Worm (Caenorhabditis elegans) whole organism, mixed stage, embryonic: ENCODE measurements around the gene K10D11.6.

Source experiments
- M03D4.4 ChIP-seq: sonication (generic microtip); optimal IDR thresholded peaks from 2 replicates; lab custom pipeline; 2017; ENCODE audit warnings: mild to moderate bottlenecking, missing genetic modification characterization, missing compliant biosample characterization
- bed-3 ChIP-seq: fragments of 200-800 bp; sonication (Bioruptor generic); optimal IDR thresholded peaks from 3 replicates; lab custom pipeline; 2018; ENCODE audit warnings: mild to moderate bottlenecking, missing genetic modification characterization, moderate library complexity, missing compliant biosample characterization
- blmp-1 ChIP-seq: fragments of 150-350 bp; optimal IDR thresholded peaks from 2 replicates; lab custom pipeline; 2014; ENCODE audit warnings: missing biosample characterization, missing genetic modification characterization
- ceh-39 ChIP-seq: fragments of 150-350 bp; optimal IDR thresholded peaks from 2 replicates; lab custom pipeline; 2014; ENCODE audit warnings: missing biosample characterization, missing genetic modification characterization
- ceh-43 ChIP-seq: fragments of 200-800 bp; sonication (Bioruptor generic); optimal IDR thresholded peaks from 2 replicates; lab custom pipeline; 2018; ENCODE audit warnings: mild to moderate bottlenecking, missing genetic modification characterization, moderate library complexity, missing compliant biosample characterization
- ceh-83 ChIP-seq: fragments of 200-800 bp; sonication (Bioruptor generic); optimal IDR thresholded peaks from 2 replicates; lab custom pipeline; 2018; ENCODE audit warnings: mild to moderate bottlenecking, missing genetic modification characterization, missing compliant biosample characterization
- ces-1 ChIP-seq: fragments of 150-350 bp; optimal IDR thresholded peaks from 2 replicates; lab custom pipeline; 2014; ENCODE audit warnings: missing biosample characterization, missing genetic modification reagents, missing genetic modification characterization
- cnd-1 ChIP-seq: fragments of 200-800 bp; sonication (Bioruptor generic); optimal IDR thresholded peaks from 2 replicates; lab custom pipeline; 2018; ENCODE audit warnings: mild to moderate bottlenecking, missing genetic modification characterization, missing compliant biosample characterization
- elt-1 ChIP-seq: sonication (generic microtip); optimal IDR thresholded peaks from 2 replicates; lab custom pipeline; 2017; ENCODE audit warnings: missing genetic modification characterization, mild to moderate bottlenecking, missing compliant biosample characterization, antibody characterized with exemption, moderate library complexity, borderline replicate concordance; ENCODE audit not compliant: insufficient read depth
- elt-3 ChIP-seq: fragments of 150-350 bp; optimal IDR thresholded peaks from 2 replicates; lab custom pipeline; 2014; ENCODE audit warnings: missing biosample characterization, missing genetic modification characterization
- flh-1 ChIP-seq: fragments of 200-800 bp; sonication (Bioruptor generic); optimal IDR thresholded peaks from 2 replicates; lab custom pipeline; 2018; ENCODE audit warnings: mild to moderate bottlenecking, missing genetic modification characterization, moderate library complexity, missing compliant biosample characterization
- hlh-1 ChIP-seq: fragments of 150-350 bp; optimal IDR thresholded peaks from 2 replicates; lab custom pipeline; 2014; ENCODE audit warnings: missing biosample characterization, missing genetic modification reagents, missing genetic modification characterization
- lin-13 ChIP-seq: fragments of 150-350 bp; optimal IDR thresholded peaks from 2 replicates; lab custom pipeline; 2014; ENCODE audit warnings: missing biosample characterization, missing genetic modification characterization
- lin-32 ChIP-seq: fragments of 200-800 bp; sonication (Bioruptor generic); optimal IDR thresholded peaks from 2 replicates; lab custom pipeline; 2018; ENCODE audit warnings: mild to moderate bottlenecking, missing genetic modification characterization, missing compliant biosample characterization
- mab-5 ChIP-seq: fragments of 150-350 bp; optimal IDR thresholded peaks from 2 replicates; lab custom pipeline; 2014; ENCODE audit warnings: missing biosample characterization, missing genetic modification characterization
- mls-2 ChIP-seq: sonication (generic microtip); optimal IDR thresholded peaks from 2 replicates; lab custom pipeline; 2016; ENCODE audit warnings: mild to moderate bottlenecking, missing genetic modification characterization, moderate library complexity, missing compliant biosample characterization
- nhr-12 ChIP-seq: fragments of 150-350 bp; optimal IDR thresholded peaks from 2 replicates; lab custom pipeline; 2014; ENCODE audit warnings: missing biosample characterization, missing genetic modification characterization
- nhr-2 ChIP-seq: fragments of 150-350 bp; optimal IDR thresholded peaks from 2 replicates; lab custom pipeline; 2014; ENCODE audit warnings: missing biosample characterization, missing genetic modification characterization
- nhr-237 ChIP-seq: fragments of 150-350 bp; optimal IDR thresholded peaks from 2 replicates; lab custom pipeline; 2014; ENCODE audit warnings: missing biosample characterization, missing genetic modification characterization
- nhr-28 ChIP-seq: fragments of 150-350 bp; optimal IDR thresholded peaks from 2 replicates; lab custom pipeline; 2014; ENCODE audit warnings: missing biosample characterization, missing genetic modification characterization
- nhr-76 ChIP-seq: sonication (generic microtip); optimal IDR thresholded peaks from 2 replicates; lab custom pipeline; 2017; ENCODE audit warnings: missing biosample characterization, missing genetic modification characterization
- pha-4 ChIP-seq: fragments of 150-350 bp; optimal IDR thresholded peaks from 2 replicates; lab custom pipeline; 2018; ENCODE audit warnings: missing biosample characterization, missing genetic modification reagents, missing genetic modification characterization
- sem-2 ChIP-seq: fragments of 200-800 bp; sonication (Bioruptor generic); optimal IDR thresholded peaks from 2 replicates; lab custom pipeline; 2018; ENCODE audit warnings: mild to moderate bottlenecking, missing genetic modification characterization, missing compliant biosample characterization
- snpc-4 ChIP-seq: fragments of 150-350 bp; optimal IDR thresholded peaks from 2 replicates; lab custom pipeline; 2014; ENCODE audit warnings: missing biosample characterization, missing genetic modification characterization
- sptf-1 ChIP-seq: sonication (generic microtip); optimal IDR thresholded peaks from 2 replicates; lab custom pipeline; 2017; ENCODE audit warnings: mild to moderate bottlenecking, missing genetic modification characterization, moderate library complexity, missing compliant biosample characterization
- tbx-8 ChIP-seq: fragments of 200-800 bp; sonication (Bioruptor generic); optimal IDR thresholded peaks from 2 replicates; lab custom pipeline; 2018; ENCODE audit warnings: mild to moderate bottlenecking, missing genetic modification characterization, moderate library complexity, missing compliant biosample characterization
- unc-120 ChIP-seq: sonication (generic microtip); optimal IDR thresholded peaks from 2 replicates; lab custom pipeline; 2017; ENCODE audit warnings: missing genetic modification characterization, missing compliant biosample characterization; ENCODE audit not compliant: poor library complexity, severe bottlenecking
- unc-39 ChIP-seq: fragments of 150-350 bp; optimal IDR thresholded peaks from 2 replicates; lab custom pipeline; 2014; ENCODE audit warnings: missing biosample characterization, missing genetic modification characterization
- unc-62 ChIP-seq: fragments of 150-350 bp; optimal IDR thresholded peaks from 2 replicates; lab custom pipeline; 2014; ENCODE audit warnings: missing biosample characterization, missing genetic modification reagents, missing genetic modification characterization
- zip-8 ChIP-seq: fragments of 150-350 bp; optimal IDR thresholded peaks from 2 replicates; lab custom pipeline; 2014; ENCODE audit warnings: missing biosample characterization, missing genetic modification characterization
- ztf-11 ChIP-seq: fragments of 150-350 bp; optimal IDR thresholded peaks from 2 replicates; lab custom pipeline; 2014; ENCODE audit warnings: missing biosample characterization, missing genetic modification characterization

The K10D11.6 gene

DNA sequence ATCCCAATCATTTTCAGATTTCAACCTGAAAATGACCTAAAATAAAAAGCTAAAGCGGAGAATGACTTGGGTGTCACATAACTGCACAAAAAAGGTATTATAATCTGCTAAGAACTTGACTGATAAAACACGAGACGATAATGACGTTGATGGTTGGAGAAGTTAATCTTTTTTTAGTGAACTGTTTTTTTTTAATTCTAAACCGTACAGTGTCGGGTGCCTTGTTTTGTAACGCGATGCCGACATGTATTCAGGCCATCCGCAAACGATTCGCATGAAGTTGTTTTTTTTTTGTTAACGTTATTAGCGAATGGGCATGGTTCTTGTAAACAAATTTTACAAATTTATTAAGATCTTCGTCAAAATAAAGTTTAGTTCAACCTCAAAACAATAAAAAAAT, at the start of gene K10D11.6:
K10D11.6 (minus strand) TSS at position 101 of the 400 bp plus-strand sequence.
- TF ChIP-seq snpc-4 (no peak), ztf-11 (no peak), lin-13 (tag; lab: Kevin White, UChicago) (no peak), lin-32 (no peak), nhr-2 (tag; lab: Kevin White, UChicago) (no peak), flh-1 (no peak), elt-1 (tag; lab: Kevin White, UChicago) (no peak), ces-1 (GFP tag; lab: Kevin White, UChicago) (no peak), cnd-1 (tag; lab: Kevin White, UChicago) (no peak), mab-5 (no peak), elt-3 (tag; lab: Kevin White, UChicago) (no peak), unc-120 (tag; lab: Kevin White, UChicago) (no peak), bed-3 (GFP tag; lab: Kevin White, UChicago) (no peak), unc-39 (tag; lab: Kevin White, UChicago) (no peak), sem-2 (GFP tag; lab: Kevin White, UChicago) (no peak)

DNA sequence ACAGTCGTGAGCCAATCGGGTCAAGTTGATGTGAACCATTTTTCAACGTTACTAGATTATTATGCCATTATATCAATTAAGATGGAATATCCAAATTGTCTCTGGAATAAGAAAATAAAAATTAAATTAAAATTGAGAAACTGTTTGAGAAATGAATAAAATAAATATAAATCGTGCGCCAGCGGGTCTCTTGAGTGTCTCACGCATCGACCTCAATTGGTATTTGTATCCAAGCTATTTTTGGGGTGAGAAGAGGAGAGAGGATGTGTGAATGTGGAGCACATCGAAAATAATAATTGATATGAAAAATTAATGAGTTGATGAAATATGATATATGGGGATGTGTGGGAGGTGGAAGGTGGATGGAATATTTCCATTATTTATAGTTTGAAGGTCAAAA, 49.6 kb upstream of the K10D11.6 start, which contains the start of gene F49E11.2:
F49E11.2 (minus strand) TSS at position 101 of the 400 bp plus-strand sequence.
- no peak for TF ChIP-seq elt-3 (tag; lab: Kevin White, UChicago)
- no peak for TF ChIP-seq cnd-1 (tag; lab: Kevin White, UChicago)
- TF ChIP-seq sem-2 (GFP tag; lab: Kevin White, UChicago): no peak
- TF ChIP-seq nhr-237 (tag; lab: Kevin White, UChicago): no peak
- TF ChIP-seq mab-5: no peak
- no peak for TF ChIP-seq zip-8
- no peak for TF ChIP-seq hlh-1 (tag; lab: Kevin White, UChicago)
- TF ChIP-seq M03D4.4 (tag; lab: Kevin White, UChicago): no peak

- TF ChIP-seq nhr-237 (tag; lab: Kevin White, UChicago) (no peak), pha-4 (tag; lab: Kevin White, UChicago) (no peak), ces-1 (GFP tag; lab: Kevin White, UChicago) (peak; percentile 12), nhr-12 (tag; lab: Kevin White, UChicago) (no peak), nhr-28 (tag; lab: Kevin White, UChicago) (no peak), elt-3 (tag; lab: Kevin White, UChicago) (no peak), mab-5 (no peak), ceh-39 (tag; lab: Kevin White, UChicago) (no peak), nhr-76 (tag; lab: Kevin White, UChicago) (no peak), unc-62 (peak; percentile 33), ceh-43 (GFP tag; lab: Kevin White, UChicago) (no peak), flh-1 (no peak), unc-120 (tag; lab: Kevin White, UChicago) (no peak), sptf-1 (tag; lab: Kevin White, UChicago) (no peak), bed-3 (GFP tag; lab: Kevin White, UChicago) (no peak), elt-1 (tag; lab: Kevin White, UChicago) (peak; percentile 92), ceh-83 (GFP tag; lab: Kevin White, UChicago) (peak; percentile 7)
These were observed 47.6 kb upstream of the K10D11.6 start for ce11 chrIV:13036835-13037234.

DNA sequence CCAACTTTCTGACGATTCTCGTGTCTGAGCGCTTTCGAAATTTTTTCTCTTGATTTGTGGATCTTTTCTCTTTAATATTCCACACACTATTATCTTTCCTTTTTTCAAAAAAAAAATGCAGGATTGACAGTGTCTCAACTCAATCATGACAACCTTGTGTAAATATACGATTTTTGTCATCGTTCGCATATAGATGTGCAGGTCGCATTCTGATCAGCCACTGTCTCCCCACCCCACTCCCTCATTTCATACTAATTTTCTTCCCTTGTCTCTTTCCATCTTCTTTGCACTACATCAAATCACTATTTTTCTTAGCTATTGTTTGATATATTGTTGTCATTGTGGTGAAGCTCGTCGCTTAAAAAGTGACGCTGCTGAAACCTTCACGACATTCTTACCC, 46.0 kb upstream of the K10D11.6 start:
- TF ChIP-seq nhr-28 (tag; lab: Kevin White, UChicago) (no peak), sem-2 (GFP tag; lab: Kevin White, UChicago) (no peak), M03D4.4 (tag; lab: Kevin White, UChicago) (no peak), pha-4 (tag; lab: Kevin White, UChicago) (no peak), ces-1 (GFP tag; lab: Kevin White, UChicago) (no peak), flh-1 (no peak), lin-13 (tag; lab: Kevin White, UChicago) (no peak), tbx-8 (GFP tag; lab: Kevin White, UChicago) (no peak), nhr-2 (tag; lab: Kevin White, UChicago) (no peak), cnd-1 (tag; lab: Kevin White, UChicago) (no peak), bed-3 (GFP tag; lab: Kevin White, UChicago) (no peak), nhr-76 (tag; lab: Kevin White, UChicago) (no peak), mls-2 (tag; lab: Kevin White, UChicago) (no peak)

ce11 chrIV:13033516-13033915, 44.3 kb upstream of the K10D11.6 start:
- TF ChIP-seq blmp-1 (tag; lab: Kevin White, UChicago) (no peak), lin-32 (peak; percentile 12), cnd-1 (tag; lab: Kevin White, UChicago) (no peak), sem-2 (GFP tag; lab: Kevin White, UChicago) (no peak)
